Worm (Caenorhabditis elegans) whole organism, late embryonic: ENCODE measurements around the gene grd-1.

Experiments used
- C08G9.2 ChIP-seq: sonication (generic microtip); optimal IDR thresholded peaks from 2 replicates; lab custom pipeline; 2016; ENCODE audit warnings: mild to moderate bottlenecking, missing genetic modification characterization, moderate library complexity, missing compliant biosample characterization
- C38D4.7 ChIP-seq: fragments of 200-800 bp; sonication (Bioruptor generic); optimal IDR thresholded peaks from 2 replicates; lab custom pipeline; 2018; ENCODE audit warnings: mild to moderate bottlenecking, missing genetic modification characterization, moderate library complexity, missing compliant biosample characterization
- K02D7.2 ChIP-seq: sonication (generic microtip); optimal IDR thresholded peaks from 2 replicates; lab custom pipeline; 2017; ENCODE audit warnings: mild to moderate bottlenecking, missing genetic modification characterization, missing compliant biosample characterization
- ceh-18 ChIP-seq: sonication (generic microtip); optimal IDR thresholded peaks from 2 replicates; lab custom pipeline; 2016; ENCODE audit warnings: missing genetic modification characterization, missing compliant biosample characterization
- ceh-24 ChIP-seq: sonication (generic microtip); optimal IDR thresholded peaks from 2 replicates; lab custom pipeline; 2016; ENCODE audit warnings: mild to moderate bottlenecking, missing genetic modification characterization, missing compliant biosample characterization
- ceh-30 ChIP-seq: fragments of 150-350 bp; optimal IDR thresholded peaks from 2 replicates; lab custom pipeline; 2014; ENCODE audit warnings: missing biosample characterization, missing genetic modification characterization
- ceh-31 ChIP-seq: sonication (generic microtip); optimal IDR thresholded peaks from 2 replicates; lab custom pipeline; 2016; ENCODE audit warnings: missing genetic modification characterization, missing compliant biosample characterization
- ceh-34 ChIP-seq: sonication (generic microtip); optimal IDR thresholded peaks from 2 replicates; lab custom pipeline; 2016; ENCODE audit warnings: mild to moderate bottlenecking, missing genetic modification characterization, missing compliant biosample characterization
- ceh-45 ChIP-seq: fragments of 200-800 bp; sonication (Bioruptor generic); IDR thresholded peaks from 2 replicates; pipeline ENCODE4 v1.3.6; 2022; ENCODE audit warnings: missing genetic modification reagents, missing genetic modification characterization, missing compliant biosample characterization
- ceh-48 ChIP-seq: sonication (generic microtip); optimal IDR thresholded peaks from 2 replicates; lab custom pipeline; 2016; ENCODE audit warnings: missing genetic modification characterization, inconsistent platforms, missing compliant biosample characterization
- ceh-6 ChIP-seq: fragments of 200-800 bp; sonication (Bioruptor generic); optimal IDR thresholded peaks from 2 replicates; lab custom pipeline; 2018; ENCODE audit warnings: mild to moderate bottlenecking, missing genetic modification characterization, missing compliant biosample characterization
- ceh-9 ChIP-seq: sonication (generic microtip); optimal IDR thresholded peaks from 2 replicates; lab custom pipeline; 2016; ENCODE audit warnings: mild to moderate bottlenecking, missing genetic modification characterization, inconsistent platforms, missing compliant biosample characterization
- che-1 ChIP-seq: sonication (generic microtip); optimal IDR thresholded peaks from 2 replicates; lab custom pipeline; 2016; ENCODE audit warnings: mild to moderate bottlenecking, missing genetic modification characterization, missing compliant biosample characterization
- dmd-4 ChIP-seq: sonication (generic microtip); optimal IDR thresholded peaks from 2 replicates; lab custom pipeline; 2016; ENCODE audit warnings: borderline replicate concordance, missing genetic modification characterization, missing compliant biosample characterization
- elt-2 ChIP-seq: sonication (generic microtip); optimal IDR thresholded peaks from 2 replicates; lab custom pipeline; 2016; ENCODE audit warnings: missing genetic modification reagents, missing genetic modification characterization, missing compliant biosample characterization
- elt-4 ChIP-seq: sonication (generic microtip); optimal IDR thresholded peaks from 2 replicates; lab custom pipeline; 2016; ENCODE audit warnings: missing genetic modification characterization, missing compliant biosample characterization
- fkh-6 ChIP-seq: sonication (generic microtip); optimal IDR thresholded peaks from 2 replicates; lab custom pipeline; 2016; ENCODE audit warnings: missing genetic modification characterization, missing compliant biosample characterization
- gmeb-2 ChIP-seq: sonication (generic microtip); optimal IDR thresholded peaks from 2 replicates; lab custom pipeline; 2016; ENCODE audit warnings: missing genetic modification characterization, inconsistent platforms, missing compliant biosample characterization
- hlh-15 ChIP-seq: sonication (generic microtip); optimal IDR thresholded peaks from 2 replicates; lab custom pipeline; 2016; ENCODE audit warnings: missing genetic modification characterization, missing compliant biosample characterization
- hlh-30 ChIP-seq: sonication (generic microtip); optimal IDR thresholded peaks from 2 replicates; lab custom pipeline; 2017; ENCODE audit warnings: antibody characterized with exemption, missing genetic modification characterization, missing compliant biosample characterization; ENCODE audit not compliant: insufficient read depth
- mec-3 ChIP-seq: sonication (generic microtip); optimal IDR thresholded peaks from 2 replicates; lab custom pipeline; 2016; ENCODE audit warnings: borderline replicate concordance, missing genetic modification characterization, missing compliant biosample characterization
- nfya-1 ChIP-seq: sonication (generic microtip); optimal IDR thresholded peaks from 2 replicates; lab custom pipeline; 2017; ENCODE audit warnings: missing genetic modification characterization, mild to moderate bottlenecking, missing compliant biosample characterization, antibody characterized with exemption, moderate library complexity
- odd-2 ChIP-seq: sonication (generic microtip); optimal IDR thresholded peaks from 2 replicates; lab custom pipeline; 2017; ENCODE audit warnings: antibody characterized with exemption, mild to moderate bottlenecking, missing genetic modification characterization, missing compliant biosample characterization
- pat-9 ChIP-seq: fragments of 200-800 bp; sonication (Bioruptor generic); optimal IDR thresholded peaks from 2 replicates; lab custom pipeline; 2018; ENCODE audit warnings: mild to moderate bottlenecking, missing genetic modification characterization, moderate library complexity, missing compliant biosample characterization
- pax-1 ChIP-seq: fragments of 150-350 bp; optimal IDR thresholded peaks from 2 replicates; lab custom pipeline; 2014; ENCODE audit warnings: missing biosample characterization, missing genetic modification characterization
- pqm-1 ChIP-seq: sonication (generic microtip); optimal IDR thresholded peaks from 2 replicates; lab custom pipeline; 2016; ENCODE audit warnings: missing genetic modification characterization, missing compliant biosample characterization
- pros-1 ChIP-seq: fragments of 150-350 bp; optimal IDR thresholded peaks from 2 replicates; lab custom pipeline; 2014; ENCODE audit warnings: missing biosample characterization, missing genetic modification reagents, missing genetic modification characterization
- ref-2 ChIP-seq: sonication (generic microtip); optimal IDR thresholded peaks from 2 replicates; lab custom pipeline; 2016; ENCODE audit warnings: missing genetic modification characterization, missing compliant biosample characterization
- sdc-2 ChIP-seq: sonication (generic microtip); optimal IDR thresholded peaks from 2 replicates; lab custom pipeline; 2016; ENCODE audit warnings: missing genotype, missing genetic modification characterization, missing compliant biosample characterization
- sox-2 ChIP-seq: fragments of 200-800 bp; sonication (Bioruptor generic); IDR thresholded peaks from 2 replicates; pipeline ENCODE4 v1.3.6; 2022; ENCODE audit warnings: missing genetic modification reagents, missing genetic modification characterization, missing compliant biosample characterization
- sox-4 ChIP-seq: sonication (generic microtip); optimal IDR thresholded peaks from 2 replicates; lab custom pipeline; 2017; ENCODE audit warnings: mild to moderate bottlenecking, missing genetic modification characterization, inconsistent platforms, missing compliant biosample characterization
- syd-9 ChIP-seq: sonication (generic microtip); optimal IDR thresholded peaks from 2 replicates; lab custom pipeline; 2016; ENCODE audit warnings: mild to moderate bottlenecking, missing genetic modification characterization, moderate library complexity, missing compliant biosample characterization
- tbx-2 ChIP-seq: sonication (generic microtip); optimal IDR thresholded peaks from 2 replicates; lab custom pipeline; 2016; ENCODE audit warnings: missing genetic modification characterization, missing compliant biosample characterization
- unc-3 ChIP-seq, 2 experiments: fragments of 200-800 bp in 1 of 2; sonication (Bioruptor generic) in 1 of 2; sonication (generic microtip) in 1 of 2; conservative IDR thresholded peaks in 1 of 2; optimal IDR thresholded peaks in 1 of 2; 2 replicates each; pipeline versions ENCODE4 v1.3.6 to Lab custom; 2016 to 2022; ENCODE audit warnings: missing compliant biosample characterization in 2 of 2, missing genetic modification characterization in 2 of 2, missing genetic modification reagents in 1 of 2
- unc-55 ChIP-seq: sonication (generic microtip); optimal IDR thresholded peaks from 2 replicates; lab custom pipeline; 2017; ENCODE audit warnings: missing biosample characterization, missing genetic modification reagents, missing genetic modification characterization
- ztf-16 ChIP-seq: sonication (generic microtip); optimal IDR thresholded peaks from 2 replicates; lab custom pipeline; 2017; ENCODE audit warnings: missing genetic modification characterization, missing compliant biosample characterization

Gene grd-1

DNA sequence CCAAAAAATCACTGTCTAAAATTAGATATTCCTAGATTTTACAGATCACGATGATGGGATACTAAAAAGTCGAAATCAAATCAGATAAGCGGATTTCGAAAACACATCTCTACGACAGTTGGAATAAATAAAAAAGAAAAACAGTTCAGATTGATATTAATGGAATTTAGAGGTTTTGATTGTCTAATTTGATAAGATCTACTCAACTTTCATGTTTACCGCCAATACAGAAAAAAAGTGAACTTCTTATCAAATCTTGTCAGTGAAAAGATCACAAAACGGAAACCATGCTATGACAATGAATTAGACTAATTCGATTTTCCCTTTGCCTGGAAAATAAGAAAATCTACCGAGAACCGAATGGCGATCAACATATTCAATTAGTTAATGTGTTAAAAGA is 17.0 kb downstream of the grd-1 start:
- TF ChIP-seq C08G9.2 (no peak), syd-9 (no peak), ref-2 (tag; lab: Kevin White, UChicago) (no peak), elt-4 (tag; lab: Kevin White, UChicago) (no peak), ceh-6 (GFP tag; lab: Kevin White, UChicago) (no peak), hlh-30 (no peak), ztf-16 (tag; lab: Kevin White, UChicago) (no peak), ceh-48 (no peak), sdc-2 (tag; lab: Kevin White, UChicago) (no peak)
- TF ChIP-seq, all 69 proteins: peak for 0

DNA sequence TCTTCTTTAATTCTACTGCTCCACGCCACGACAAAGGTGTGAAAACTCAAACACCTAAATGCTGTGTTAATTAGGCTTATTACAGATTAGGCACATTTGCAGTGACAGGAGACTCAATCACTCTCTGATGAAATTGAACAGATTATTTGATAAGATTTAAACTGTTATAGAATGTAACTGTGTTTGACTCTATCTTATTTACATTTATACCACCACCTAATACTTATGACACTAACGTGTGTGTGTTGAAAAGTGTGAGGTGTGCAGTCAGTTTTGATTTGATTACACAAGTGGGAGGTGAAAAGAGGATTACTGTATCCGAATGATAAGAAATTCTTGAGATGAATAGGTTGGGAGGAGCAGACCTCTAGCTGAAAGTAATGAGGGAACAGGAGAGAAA is 23.0 kb downstream of the grd-1 start:
- TF ChIP-seq ceh-18 (tag; lab: Kevin White, UChicago): no peak
- peak; percentile 49 for TF ChIP-seq elt-2

DNA sequence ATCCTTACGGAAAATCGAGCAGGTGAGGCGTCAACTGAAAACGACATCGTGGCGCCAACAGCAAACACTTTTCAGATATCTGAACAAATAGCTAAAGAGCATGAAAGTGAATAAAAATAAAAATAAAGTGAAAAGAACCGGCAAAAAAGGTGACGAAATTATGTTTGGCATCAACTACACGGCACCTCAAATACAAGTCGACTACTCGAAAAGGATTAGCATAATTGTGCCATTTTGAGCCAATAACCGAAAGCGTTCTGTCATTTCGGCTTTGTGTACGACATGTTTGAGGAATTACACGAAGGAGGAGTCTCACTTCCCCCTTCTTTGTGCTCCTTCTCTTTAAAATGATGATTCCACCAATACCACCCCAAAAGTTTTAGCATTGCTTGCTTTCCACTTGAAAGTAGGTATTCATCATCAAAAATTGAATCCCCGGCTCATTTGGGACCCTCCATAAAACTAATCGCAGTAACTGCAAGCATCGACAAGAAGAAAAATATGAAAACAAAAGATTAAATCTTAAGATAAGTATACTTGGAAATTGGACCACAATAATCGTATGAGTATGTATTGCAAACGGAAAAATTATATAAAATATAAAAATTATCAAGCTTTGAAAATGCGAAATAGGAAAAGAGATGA is 25.6 kb downstream of the grd-1 start:
- TF ChIP-seq ceh-9 (tag; lab: Kevin White, UChicago) (no peak), unc-55 (GFP tag; lab: Kevin White, UChicago) (no peak), che-1 (tag; lab: Kevin White, UChicago) (no peak), ceh-34 (no peak), pax-1 (tag; lab: Kevin White, UChicago) (no peak), ceh-45 (GFP tag; lab: Robert Waterston, UW) (no peak), ceh-30 (tag; lab: Kevin White, UChicago) (no peak), tbx-2 (tag; lab: Kevin White, UChicago) (no peak), sox-2 (GFP tag; lab: Robert Waterston, UW) (no peak), pat-9 (tag; lab: Kevin White, UChicago) (no peak), pqm-1 (tag; lab: Kevin White, UChicago) (no peak), sox-4 (tag; lab: Kevin White, UChicago) (no peak), hlh-15 (tag; lab: Kevin White, UChicago) (no peak)

DNA sequence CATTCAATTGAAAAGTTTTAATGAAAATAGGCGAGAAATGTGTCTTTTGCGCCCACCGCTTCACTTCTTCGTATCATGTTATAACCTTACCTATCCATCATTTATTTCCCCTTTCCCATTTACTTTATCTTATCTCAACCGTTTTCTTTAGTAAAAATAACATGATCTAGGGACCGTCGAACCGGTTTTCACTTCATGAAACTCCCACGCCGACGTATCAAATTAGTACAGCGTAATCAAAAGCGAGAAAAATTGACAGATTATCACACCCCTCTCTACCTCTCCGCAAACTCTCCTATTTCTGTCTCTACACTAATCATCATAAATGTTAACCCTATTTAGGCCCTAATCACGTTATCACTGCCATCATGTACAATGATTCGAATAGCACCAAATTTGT is 27.7 kb downstream of the grd-1 start:
- TF ChIP-seq mec-3 (tag; lab: Kevin White, UChicago): no peak

DNA sequence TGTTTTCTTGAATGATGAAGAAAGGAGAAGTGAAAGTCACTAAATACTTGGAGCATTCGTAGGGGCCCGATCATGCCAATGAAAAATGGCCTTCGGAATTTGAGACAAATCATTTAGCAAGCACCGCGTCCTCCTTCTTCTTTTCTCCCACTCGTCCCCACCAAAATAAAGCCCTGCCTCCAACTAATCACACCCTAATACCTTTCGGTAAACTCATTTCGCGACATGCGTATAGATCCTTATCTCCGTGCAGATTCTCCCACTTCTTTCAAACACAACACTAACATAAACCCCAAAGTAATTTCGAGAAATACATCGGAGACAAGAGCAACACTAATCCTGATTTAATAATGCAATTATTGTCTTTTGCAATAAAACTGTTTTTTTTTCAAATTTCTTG is 28.4 kb downstream of the grd-1 start:
- no peak for TF ChIP-seq elt-2
- no peak for TF ChIP-seq odd-2 (tag; lab: Kevin White, UChicago)
- no peak for TF ChIP-seq dmd-4 (tag; lab: Kevin White, UChicago)
- TF ChIP-seq fkh-6 (tag; lab: Kevin White, UChicago): no peak
- TF ChIP-seq ceh-31 (tag; lab: Kevin White, UChicago): no peak
- TF ChIP-seq C38D4.7 (GFP tag; lab: Kevin White, UChicago): no peak
- TF ChIP-seq pros-1 (tag; lab: Kevin White, UChicago): no peak
- TF ChIP-seq che-1 (tag; lab: Kevin White, UChicago): no peak
- no peak for TF ChIP-seq gmeb-2 (tag; lab: Kevin White, UChicago)
- no peak for TF ChIP-seq nfya-1 (tag; lab: Kevin White, UChicago)
- no peak for TF ChIP-seq C08G9.2
- TF ChIP-seq tbx-2 (tag; lab: Kevin White, UChicago): no peak
- TF ChIP-seq K02D7.2 (tag; lab: Kevin White, UChicago): no peak
- no peak for TF ChIP-seq sox-2 (GFP tag; lab: Robert Waterston, UW)
- no peak for TF ChIP-seq hlh-15 (tag; lab: Kevin White, UChicago)
- no peak for TF ChIP-seq unc-3 (GFP tag; conservative IDR thresholded peaks at IDR 0.05; lab: Robert Waterston, UW)
- no peak for TF ChIP-seq unc-3 (tag; optimal IDR thresholded peaks at IDR 0.05; lab: Kevin White, UChicago)
- no peak for TF ChIP-seq ceh-24 (tag; lab: Kevin White, UChicago)
- TF ChIP-seq, all 69 proteins: peak for 0
